Worm (Caenorhabditis elegans) whole organism, late embryonic: Measurements from ENCODE around the gene T13A10.2.

Source experiments
- C08G9.2 ChIP-seq: sonication (generic microtip); optimal IDR thresholded peaks from 2 replicates; lab custom pipeline; 2016; ENCODE audit warnings: mild to moderate bottlenecking, missing genetic modification characterization, moderate library complexity, missing compliant biosample characterization
- F13H6.1 ChIP-seq: sonication (generic microtip); optimal IDR thresholded peaks from 2 replicates; lab custom pipeline; 2016; ENCODE audit warnings: missing genetic modification characterization, missing compliant biosample characterization
- K09A11.1 ChIP-seq: sonication (generic microtip); optimal IDR thresholded peaks from 2 replicates; lab custom pipeline; 2017; ENCODE audit warnings: antibody characterized with exemption, mild to moderate bottlenecking, missing genetic modification characterization, missing compliant biosample characterization; ENCODE audit not compliant: insufficient read depth
- T23F11.4 ChIP-seq: fragments of 200-800 bp; sonication (Bioruptor generic); optimal IDR thresholded peaks from 2 replicates; lab custom pipeline; 2018; ENCODE audit warnings: mild to moderate bottlenecking, missing genetic modification characterization, missing compliant biosample characterization
- Y22D7AL.16 ChIP-seq: sonication (generic microtip); optimal IDR thresholded peaks from 2 replicates; lab custom pipeline; 2016; ENCODE audit warnings: missing genetic modification characterization, missing compliant biosample characterization
- ahr-1 ChIP-seq: sonication (generic microtip); optimal IDR thresholded peaks from 2 replicates; lab custom pipeline; 2016; ENCODE audit warnings: missing genetic modification characterization, missing compliant biosample characterization
- ama-1 ChIP-seq: fragments of 150-350 bp; optimal IDR thresholded peaks from 2 replicates; lab custom pipeline; 2014
- ceh-14 ChIP-seq: sonication (generic microtip); optimal IDR thresholded peaks from 2 replicates; lab custom pipeline; 2016; ENCODE audit warnings: missing genotype, missing genetic modification characterization, missing compliant biosample characterization
- ceh-24 ChIP-seq: sonication (generic microtip); optimal IDR thresholded peaks from 2 replicates; lab custom pipeline; 2016; ENCODE audit warnings: mild to moderate bottlenecking, missing genetic modification characterization, missing compliant biosample characterization
- ceh-30 ChIP-seq: fragments of 150-350 bp; optimal IDR thresholded peaks from 2 replicates; lab custom pipeline; 2014; ENCODE audit warnings: missing biosample characterization, missing genetic modification characterization
- ceh-31 ChIP-seq: sonication (generic microtip); optimal IDR thresholded peaks from 2 replicates; lab custom pipeline; 2016; ENCODE audit warnings: missing genetic modification characterization, missing compliant biosample characterization
- ceh-45 ChIP-seq: fragments of 200-800 bp; sonication (Bioruptor generic); IDR thresholded peaks from 2 replicates; pipeline ENCODE4 v1.3.6; 2022; ENCODE audit warnings: missing genetic modification reagents, missing genetic modification characterization, missing compliant biosample characterization
- ceh-48 ChIP-seq: sonication (generic microtip); optimal IDR thresholded peaks from 2 replicates; lab custom pipeline; 2016; ENCODE audit warnings: missing genetic modification characterization, inconsistent platforms, missing compliant biosample characterization
- ceh-6 ChIP-seq: fragments of 200-800 bp; sonication (Bioruptor generic); optimal IDR thresholded peaks from 2 replicates; lab custom pipeline; 2018; ENCODE audit warnings: mild to moderate bottlenecking, missing genetic modification characterization, missing compliant biosample characterization
- ceh-9 ChIP-seq: sonication (generic microtip); optimal IDR thresholded peaks from 2 replicates; lab custom pipeline; 2016; ENCODE audit warnings: mild to moderate bottlenecking, missing genetic modification characterization, inconsistent platforms, missing compliant biosample characterization
- che-1 ChIP-seq: sonication (generic microtip); optimal IDR thresholded peaks from 2 replicates; lab custom pipeline; 2016; ENCODE audit warnings: mild to moderate bottlenecking, missing genetic modification characterization, missing compliant biosample characterization
- dve-1 ChIP-seq: sonication (generic microtip); optimal IDR thresholded peaks from 2 replicates; lab custom pipeline; 2017; ENCODE audit warnings: antibody characterized with exemption, mild to moderate bottlenecking, missing genetic modification characterization, missing compliant biosample characterization
- elt-2 ChIP-seq: sonication (generic microtip); optimal IDR thresholded peaks from 2 replicates; lab custom pipeline; 2016; ENCODE audit warnings: missing genetic modification reagents, missing genetic modification characterization, missing compliant biosample characterization
- elt-4 ChIP-seq: sonication (generic microtip); optimal IDR thresholded peaks from 2 replicates; lab custom pipeline; 2016; ENCODE audit warnings: missing genetic modification characterization, missing compliant biosample characterization
- fax-1 ChIP-seq: sonication (generic microtip); optimal IDR thresholded peaks from 2 replicates; lab custom pipeline; 2016; ENCODE audit warnings: missing genotype, missing genetic modification characterization, missing compliant biosample characterization
- fkh-10 ChIP-seq: fragments of 150-350 bp; optimal IDR thresholded peaks from 2 replicates; lab custom pipeline; 2014; ENCODE audit warnings: missing biosample characterization, missing genetic modification reagents, missing genetic modification characterization
- gmeb-2 ChIP-seq: sonication (generic microtip); optimal IDR thresholded peaks from 2 replicates; lab custom pipeline; 2016; ENCODE audit warnings: missing genetic modification characterization, inconsistent platforms, missing compliant biosample characterization
- hlh-13 ChIP-seq: fragments of 200-800 bp; sonication (Bioruptor generic); optimal IDR thresholded peaks from 2 replicates; lab custom pipeline; 2018; ENCODE audit warnings: mild to moderate bottlenecking, missing genetic modification characterization, missing compliant biosample characterization
- mec-3 ChIP-seq: sonication (generic microtip); optimal IDR thresholded peaks from 2 replicates; lab custom pipeline; 2016; ENCODE audit warnings: borderline replicate concordance, missing genetic modification characterization, missing compliant biosample characterization
- nhr-232 ChIP-seq: sonication (generic microtip); optimal IDR thresholded peaks from 2 replicates; lab custom pipeline; 2016; ENCODE audit warnings: missing genetic modification characterization, missing compliant biosample characterization
- pat-9 ChIP-seq: fragments of 200-800 bp; sonication (Bioruptor generic); optimal IDR thresholded peaks from 2 replicates; lab custom pipeline; 2018; ENCODE audit warnings: mild to moderate bottlenecking, missing genetic modification characterization, moderate library complexity, missing compliant biosample characterization
- pax-1 ChIP-seq: fragments of 150-350 bp; optimal IDR thresholded peaks from 2 replicates; lab custom pipeline; 2014; ENCODE audit warnings: missing biosample characterization, missing genetic modification characterization
- pha-2 ChIP-seq: sonication (generic microtip); optimal IDR thresholded peaks from 2 replicates; lab custom pipeline; 2017; ENCODE audit warnings: mild to moderate bottlenecking, missing genetic modification characterization, missing compliant biosample characterization
- pha-4 ChIP-seq: fragments of 150-350 bp; optimal IDR thresholded peaks from 2 replicates; lab custom pipeline; 2018; ENCODE audit warnings: missing biosample characterization, missing genetic modification reagents, missing genetic modification characterization
- pqm-1 ChIP-seq: sonication (generic microtip); optimal IDR thresholded peaks from 2 replicates; lab custom pipeline; 2016; ENCODE audit warnings: missing genetic modification characterization, missing compliant biosample characterization
- pros-1 ChIP-seq: fragments of 150-350 bp; optimal IDR thresholded peaks from 2 replicates; lab custom pipeline; 2014; ENCODE audit warnings: missing biosample characterization, missing genetic modification reagents, missing genetic modification characterization
- sdc-2 ChIP-seq: sonication (generic microtip); optimal IDR thresholded peaks from 2 replicates; lab custom pipeline; 2016; ENCODE audit warnings: missing genotype, missing genetic modification characterization, missing compliant biosample characterization
- sox-4 ChIP-seq: sonication (generic microtip); optimal IDR thresholded peaks from 2 replicates; lab custom pipeline; 2017; ENCODE audit warnings: mild to moderate bottlenecking, missing genetic modification characterization, inconsistent platforms, missing compliant biosample characterization
- unc-3 ChIP-seq, 2 experiments: fragments of 200-800 bp in 1 of 2; sonication (Bioruptor generic) in 1 of 2; sonication (generic microtip) in 1 of 2; conservative IDR thresholded peaks in 1 of 2; optimal IDR thresholded peaks in 1 of 2; 2 replicates each; pipeline versions ENCODE4 v1.3.6 to Lab custom; 2016 to 2022; ENCODE audit warnings: missing compliant biosample characterization in 2 of 2, missing genetic modification characterization in 2 of 2, missing genetic modification reagents in 1 of 2
- unc-55 ChIP-seq: sonication (generic microtip); optimal IDR thresholded peaks from 2 replicates; lab custom pipeline; 2017; ENCODE audit warnings: missing biosample characterization, missing genetic modification reagents, missing genetic modification characterization
- unc-86 ChIP-seq: sonication (generic microtip); optimal IDR thresholded peaks from 2 replicates; lab custom pipeline; 2016; ENCODE audit warnings: missing genetic modification characterization, missing compliant biosample characterization

T13A10.2 gene

ce11 chrIV:6271923-6272322 lies 18.8 kb downstream of the T13A10.2 start, which contains the start of gene srv-31:
Gene srv-31, minus strand, starts transcription at chrIV:6272023.
- TF ChIP-seq ceh-45 (GFP tag; lab: Robert Waterston, UW): no peak

- TF ChIP-seq elt-2 (peak; percentile 78), unc-86 (no peak)
These were observed 22.6 kb downstream of the T13A10.2 start, which contains the start of the genes aat-4 and T13A10.1 for ce11 chrIV:6275671-6276209. Gene aat-4, minus strand, starts transcription at chrIV:6275721. Gene T13A10.1, plus strand, starts transcription at chrIV:6276081.

DNA sequence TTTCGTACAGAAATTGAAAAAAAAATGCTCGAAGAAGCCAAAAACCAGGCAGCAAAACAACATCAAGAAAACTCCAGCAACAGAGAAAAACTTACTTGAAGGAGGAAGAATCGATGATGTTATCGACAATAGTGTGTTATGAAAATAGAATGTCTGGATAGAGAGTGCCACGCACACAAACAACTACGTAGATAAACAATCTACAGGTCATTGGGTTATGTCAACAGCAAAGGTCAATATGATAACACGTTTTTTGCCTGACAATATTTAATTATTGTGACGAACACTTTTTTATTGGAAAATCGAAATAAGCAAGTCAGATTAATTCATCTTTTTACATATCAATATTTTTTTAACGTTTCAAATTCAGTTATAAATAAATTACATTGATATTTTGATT lies 26.3 kb downstream of the T13A10.2 start, which contains the start of gene sams-5:
TSS of gene sams-5 (minus strand) at position 131 of the 400 bp plus-strand sequence.
- TF ChIP-seq hlh-13 (GFP tag; lab: Kevin White, UChicago) (no peak), elt-2 (peak; percentile 58), ceh-6 (no peak), pros-1 (tag; lab: Kevin White, UChicago) (no peak)

ce11 chrIV:6282143-6282542 lies 29.0 kb downstream of the T13A10.2 start, which contains the start of gene srv-32:
Gene srv-32, minus strand, starts transcription at chrIV:6282243.
- TF ChIP-seq dve-1 (tag; lab: Kevin White, UChicago) (no peak), ahr-1 (no peak), ceh-24 (tag; lab: Kevin White, UChicago) (no peak), sox-4 (no peak), pqm-1 (tag; lab: Kevin White, UChicago) (no peak), ceh-30 (tag; lab: Kevin White, UChicago) (no peak), sdc-2 (tag; lab: Kevin White, UChicago) (no peak), ceh-31 (tag; lab: Kevin White, UChicago) (no peak), ceh-48 (tag; lab: Kevin White, UChicago) (no peak), C08G9.2 (no peak), unc-55 (GFP tag; lab: Kevin White, UChicago) (no peak), T23F11.4 (no peak), F13H6.1 (tag; lab: Kevin White, UChicago) (no peak), pha-4 (tag; lab: Kevin White, UChicago) (no peak), ceh-14 (tag; lab: Kevin White, UChicago) (no peak), ama-1 (lab: Kevin White, UChicago) (no peak), che-1 (no peak)

ce11 chrIV:6284277-6284676 lies 31.2 kb downstream of the T13A10.2 start, which contains the start of gene ops-1:
Gene ops-1, minus strand, starts transcription at chrIV:6284377.
- TF ChIP-seq gmeb-2 (tag; lab: Kevin White, UChicago) (no peak), fax-1 (no peak), Y22D7AL.16 (tag; lab: Kevin White, UChicago) (no peak), pha-2 (tag; lab: Kevin White, UChicago) (no peak), pqm-1 (tag; lab: Kevin White, UChicago) (no peak), K09A11.1 (tag; lab: Kevin White, UChicago) (no peak), ama-1 (lab: Kevin White, UChicago) (no peak), elt-4 (no peak), pax-1 (tag; lab: Kevin White, UChicago) (no peak), fkh-10 (GFP tag; lab: Kevin White, UChicago) (no peak), ceh-48 (tag; lab: Kevin White, UChicago) (no peak), unc-3 (GFP tag; conservative IDR thresholded peaks at IDR 0.05; lab: Robert Waterston, UW) (no peak), unc-3 (tag; optimal IDR thresholded peaks at IDR 0.05; lab: Kevin White, UChicago) (no peak), ceh-9 (no peak), pat-9 (tag; lab: Kevin White, UChicago) (no peak), elt-2 (no peak), mec-3 (tag; lab: Kevin White, UChicago) (no peak), nhr-232 (no peak)
